Worm (Caenorhabditis elegans) whole organism, mixed stage, embryonic: Measurements from ENCODE around the gene K02C4.2.
A peak's percentile ranks its signal among the peaks of the same experiment; 100 is the strongest.

Experiments used
- M03D4.4 ChIP-seq: sonication (generic microtip); optimal IDR thresholded peaks from 2 replicates; lab custom pipeline; 2017; ENCODE audit warnings: mild to moderate bottlenecking, missing genetic modification characterization, missing compliant biosample characterization
- bed-3 ChIP-seq: fragments of 200-800 bp; sonication (Bioruptor generic); optimal IDR thresholded peaks from 3 replicates; lab custom pipeline; 2018; ENCODE audit warnings: mild to moderate bottlenecking, missing genetic modification characterization, moderate library complexity, missing compliant biosample characterization
- blmp-1 ChIP-seq: fragments of 150-350 bp; optimal IDR thresholded peaks from 2 replicates; lab custom pipeline; 2014; ENCODE audit warnings: missing biosample characterization, missing genetic modification characterization
- ceh-39 ChIP-seq: fragments of 150-350 bp; optimal IDR thresholded peaks from 2 replicates; lab custom pipeline; 2014; ENCODE audit warnings: missing biosample characterization, missing genetic modification characterization
- ceh-83 ChIP-seq: fragments of 200-800 bp; sonication (Bioruptor generic); optimal IDR thresholded peaks from 2 replicates; lab custom pipeline; 2018; ENCODE audit warnings: mild to moderate bottlenecking, missing genetic modification characterization, missing compliant biosample characterization
- ces-1 ChIP-seq: fragments of 150-350 bp; optimal IDR thresholded peaks from 2 replicates; lab custom pipeline; 2014; ENCODE audit warnings: missing biosample characterization, missing genetic modification reagents, missing genetic modification characterization
- cnd-1 ChIP-seq: fragments of 200-800 bp; sonication (Bioruptor generic); optimal IDR thresholded peaks from 2 replicates; lab custom pipeline; 2018; ENCODE audit warnings: mild to moderate bottlenecking, missing genetic modification characterization, missing compliant biosample characterization
- drap-1 ChIP-seq: fragments of 200-800 bp; sonication (Bioruptor generic); optimal IDR thresholded peaks from 3 replicates; lab custom pipeline; 2018; ENCODE audit warnings: mild to moderate bottlenecking, missing genetic modification characterization, missing compliant biosample characterization
- elt-1 ChIP-seq: sonication (generic microtip); optimal IDR thresholded peaks from 2 replicates; lab custom pipeline; 2017; ENCODE audit warnings: missing genetic modification characterization, mild to moderate bottlenecking, missing compliant biosample characterization, antibody characterized with exemption, moderate library complexity, borderline replicate concordance; ENCODE audit not compliant: insufficient read depth
- elt-3 ChIP-seq: fragments of 150-350 bp; optimal IDR thresholded peaks from 2 replicates; lab custom pipeline; 2014; ENCODE audit warnings: missing biosample characterization, missing genetic modification characterization
- flh-1 ChIP-seq: fragments of 200-800 bp; sonication (Bioruptor generic); optimal IDR thresholded peaks from 2 replicates; lab custom pipeline; 2018; ENCODE audit warnings: mild to moderate bottlenecking, missing genetic modification characterization, moderate library complexity, missing compliant biosample characterization
- hlh-1 ChIP-seq: fragments of 150-350 bp; optimal IDR thresholded peaks from 2 replicates; lab custom pipeline; 2014; ENCODE audit warnings: missing biosample characterization, missing genetic modification reagents, missing genetic modification characterization
- lin-13 ChIP-seq: fragments of 150-350 bp; optimal IDR thresholded peaks from 2 replicates; lab custom pipeline; 2014; ENCODE audit warnings: missing biosample characterization, missing genetic modification characterization
- lin-32 ChIP-seq: fragments of 200-800 bp; sonication (Bioruptor generic); optimal IDR thresholded peaks from 2 replicates; lab custom pipeline; 2018; ENCODE audit warnings: mild to moderate bottlenecking, missing genetic modification characterization, missing compliant biosample characterization
- mab-5 ChIP-seq: fragments of 150-350 bp; optimal IDR thresholded peaks from 2 replicates; lab custom pipeline; 2014; ENCODE audit warnings: missing biosample characterization, missing genetic modification characterization
- mep-1 ChIP-seq: fragments of 150-350 bp; optimal IDR thresholded peaks from 2 replicates; lab custom pipeline; 2017; ENCODE audit warnings: missing biosample characterization, missing genetic modification reagents, missing genetic modification characterization, inconsistent platforms
- mls-2 ChIP-seq: sonication (generic microtip); optimal IDR thresholded peaks from 2 replicates; lab custom pipeline; 2016; ENCODE audit warnings: mild to moderate bottlenecking, missing genetic modification characterization, moderate library complexity, missing compliant biosample characterization
- nhr-2 ChIP-seq: fragments of 150-350 bp; optimal IDR thresholded peaks from 2 replicates; lab custom pipeline; 2014; ENCODE audit warnings: missing biosample characterization, missing genetic modification characterization
- nhr-237 ChIP-seq: fragments of 150-350 bp; optimal IDR thresholded peaks from 2 replicates; lab custom pipeline; 2014; ENCODE audit warnings: missing biosample characterization, missing genetic modification characterization
- nhr-28 ChIP-seq: fragments of 150-350 bp; optimal IDR thresholded peaks from 2 replicates; lab custom pipeline; 2014; ENCODE audit warnings: missing biosample characterization, missing genetic modification characterization
- nhr-76 ChIP-seq: sonication (generic microtip); optimal IDR thresholded peaks from 2 replicates; lab custom pipeline; 2017; ENCODE audit warnings: missing biosample characterization, missing genetic modification characterization
- pha-4 ChIP-seq: fragments of 150-350 bp; optimal IDR thresholded peaks from 2 replicates; lab custom pipeline; 2018; ENCODE audit warnings: missing biosample characterization, missing genetic modification reagents, missing genetic modification characterization
- sem-2 ChIP-seq: fragments of 200-800 bp; sonication (Bioruptor generic); optimal IDR thresholded peaks from 2 replicates; lab custom pipeline; 2018; ENCODE audit warnings: mild to moderate bottlenecking, missing genetic modification characterization, missing compliant biosample characterization
- tbx-8 ChIP-seq: fragments of 200-800 bp; sonication (Bioruptor generic); optimal IDR thresholded peaks from 2 replicates; lab custom pipeline; 2018; ENCODE audit warnings: mild to moderate bottlenecking, missing genetic modification characterization, moderate library complexity, missing compliant biosample characterization
- unc-120 ChIP-seq: sonication (generic microtip); optimal IDR thresholded peaks from 2 replicates; lab custom pipeline; 2017; ENCODE audit warnings: missing genetic modification characterization, missing compliant biosample characterization; ENCODE audit not compliant: poor library complexity, severe bottlenecking
- unc-39 ChIP-seq: fragments of 150-350 bp; optimal IDR thresholded peaks from 2 replicates; lab custom pipeline; 2014; ENCODE audit warnings: missing biosample characterization, missing genetic modification characterization
- unc-62 ChIP-seq: fragments of 150-350 bp; optimal IDR thresholded peaks from 2 replicates; lab custom pipeline; 2014; ENCODE audit warnings: missing biosample characterization, missing genetic modification reagents, missing genetic modification characterization
- zip-8 ChIP-seq: fragments of 150-350 bp; optimal IDR thresholded peaks from 2 replicates; lab custom pipeline; 2014; ENCODE audit warnings: missing biosample characterization, missing genetic modification characterization
- ztf-11 ChIP-seq: fragments of 150-350 bp; optimal IDR thresholded peaks from 2 replicates; lab custom pipeline; 2014; ENCODE audit warnings: missing biosample characterization, missing genetic modification characterization

K02C4.2 gene

DNA sequence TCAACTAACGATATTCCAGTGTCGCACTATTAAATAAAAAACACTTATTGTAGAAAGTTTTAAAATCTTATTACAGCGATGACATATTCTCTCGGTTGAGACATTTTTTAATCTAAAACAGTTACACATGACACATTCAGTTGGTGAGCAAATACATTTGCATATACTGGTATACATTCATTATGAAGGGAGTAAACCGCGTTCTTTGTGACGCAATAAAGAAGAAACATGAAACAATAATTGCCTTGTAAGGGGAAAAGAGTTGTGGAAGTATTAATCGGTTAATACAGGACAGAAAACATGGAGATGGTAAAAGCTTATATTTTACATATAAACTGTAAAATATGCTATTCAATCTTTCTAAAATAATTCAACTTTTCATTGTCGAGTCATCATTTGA is 24.2 kb upstream of the K02C4.2 start:
- TF ChIP-seq drap-1 (GFP tag; lab: Kevin White, UChicago) (no peak), zip-8 (tag; lab: Kevin White, UChicago) (peak; percentile 94), nhr-2 (peak; percentile 56)

DNA sequence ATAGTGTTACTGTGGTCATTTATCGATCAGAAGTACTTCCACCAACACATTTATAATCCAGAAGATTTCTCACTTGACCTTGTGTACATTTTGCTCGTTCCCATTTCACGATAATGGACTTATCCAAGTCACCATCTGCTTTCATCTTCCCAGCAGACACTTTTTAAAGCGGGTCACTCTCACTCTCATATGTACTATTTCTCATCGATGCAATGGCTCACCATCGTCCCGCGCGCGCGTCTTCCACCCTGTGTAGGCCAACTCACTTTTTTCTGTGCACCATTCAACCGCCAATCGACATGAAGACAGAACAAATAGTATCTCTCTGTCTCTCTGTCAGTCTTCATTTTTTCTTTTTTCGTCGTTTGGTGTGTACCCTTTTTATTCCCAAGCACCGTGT is 23.4 kb upstream of the K02C4.2 start:
- TF ChIP-seq mls-2 (no peak), unc-62 (no peak), ceh-83 (GFP tag; lab: Kevin White, UChicago) (no peak), ces-1 (GFP tag; lab: Kevin White, UChicago) (peak; percentile 33), M03D4.4 (tag; lab: Kevin White, UChicago) (no peak), bed-3 (GFP tag; lab: Kevin White, UChicago) (no peak), cnd-1 (tag; lab: Kevin White, UChicago) (peak; percentile 51), nhr-76 (tag; lab: Kevin White, UChicago) (no peak)

DNA sequence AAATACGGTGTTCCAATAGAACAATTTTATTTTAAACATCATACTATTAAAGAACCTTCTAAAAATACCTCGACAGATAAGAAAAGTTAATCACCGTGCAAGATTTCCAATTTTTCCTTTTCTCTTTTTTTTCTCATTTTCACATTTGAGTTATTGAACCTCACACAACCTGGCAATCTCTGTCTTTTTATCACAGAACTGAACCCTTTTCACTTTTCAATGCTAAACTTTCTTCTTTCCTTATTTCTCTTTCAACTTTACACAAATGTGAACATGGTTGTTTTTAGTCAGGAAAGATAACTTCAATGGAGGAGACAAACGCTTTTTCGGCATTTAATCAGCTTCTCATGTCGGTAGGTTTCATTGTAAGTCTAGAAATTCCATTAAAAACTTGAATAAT is 22.7 kb upstream of the K02C4.2 start, which contains the start of gene T05H10.4:
TSS of gene T05H10.4 (plus strand) at position 301 of the 400 bp plus-strand sequence.
- no peak for TF ChIP-seq ces-1 (GFP tag; lab: Kevin White, UChicago)
- TF ChIP-seq unc-62: no peak
- TF ChIP-seq lin-13 (tag; lab: Kevin White, UChicago): no peak
- TF ChIP-seq flh-1 (GFP tag; lab: Kevin White, UChicago): no peak
- no peak for TF ChIP-seq mep-1

DNA sequence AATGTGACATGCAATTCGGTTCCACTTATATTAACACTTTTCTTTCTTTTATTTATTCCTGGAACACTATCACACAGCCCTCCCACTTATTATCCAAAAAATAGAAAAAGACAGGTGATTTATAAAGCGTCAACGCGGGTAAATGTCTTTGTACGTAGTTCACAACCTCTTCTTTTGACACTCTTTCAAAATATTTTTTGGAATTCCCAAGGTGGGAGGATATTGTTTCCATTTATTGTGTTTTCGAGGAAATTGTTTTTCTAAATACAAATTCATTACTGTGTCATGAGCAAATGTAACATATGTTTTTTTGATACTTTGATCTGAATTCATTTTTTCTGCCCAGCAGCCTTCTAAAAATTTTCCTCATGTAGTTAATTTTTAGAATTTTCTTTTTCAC is 17.6 kb upstream of the K02C4.2 start:
- TF ChIP-seq blmp-1 (tag; lab: Kevin White, UChicago) (no peak), ces-1 (GFP tag; lab: Kevin White, UChicago) (no peak), nhr-76 (tag; lab: Kevin White, UChicago) (no peak)

DNA sequence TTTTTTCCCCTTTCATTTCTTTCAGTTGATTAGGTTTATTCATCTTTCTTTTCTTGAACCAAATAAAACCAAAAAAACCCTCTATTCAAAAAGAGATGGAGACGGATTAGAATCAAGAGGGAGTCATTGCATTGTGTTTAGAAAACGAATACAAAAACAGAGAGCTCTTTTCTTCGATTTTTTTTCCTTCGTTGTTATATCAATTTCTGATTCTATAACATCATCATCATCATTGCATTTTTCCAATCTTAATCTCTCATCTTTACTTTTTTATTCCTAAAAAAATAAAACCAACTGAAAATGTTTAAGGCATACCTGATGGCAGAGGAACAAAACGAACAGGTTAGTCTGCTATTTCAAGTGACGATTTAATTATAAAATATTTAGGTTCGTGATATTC is 16.8 kb upstream of the K02C4.2 start, which contains the start of gene T05H10.8:
TSS of gene T05H10.8 (plus strand) at position 301 of the 400 bp plus-strand sequence.
- no peak for TF ChIP-seq blmp-1 (tag; lab: Kevin White, UChicago)
- no peak for TF ChIP-seq ces-1 (GFP tag; lab: Kevin White, UChicago)
- no peak for TF ChIP-seq sem-2 (GFP tag; lab: Kevin White, UChicago)
- TF ChIP-seq nhr-28 (tag; lab: Kevin White, UChicago): no peak
- TF ChIP-seq mab-5 (tag; lab: Kevin White, UChicago): no peak
- no peak for TF ChIP-seq ceh-83 (GFP tag; lab: Kevin White, UChicago)
- TF ChIP-seq lin-13 (tag; lab: Kevin White, UChicago): no peak
- no peak for TF ChIP-seq nhr-237 (tag; lab: Kevin White, UChicago)
- no peak for TF ChIP-seq nhr-2
- TF ChIP-seq pha-4: no peak
- TF ChIP-seq mep-1: no peak
- TF ChIP-seq cnd-1 (tag; lab: Kevin White, UChicago): no peak

DNA sequence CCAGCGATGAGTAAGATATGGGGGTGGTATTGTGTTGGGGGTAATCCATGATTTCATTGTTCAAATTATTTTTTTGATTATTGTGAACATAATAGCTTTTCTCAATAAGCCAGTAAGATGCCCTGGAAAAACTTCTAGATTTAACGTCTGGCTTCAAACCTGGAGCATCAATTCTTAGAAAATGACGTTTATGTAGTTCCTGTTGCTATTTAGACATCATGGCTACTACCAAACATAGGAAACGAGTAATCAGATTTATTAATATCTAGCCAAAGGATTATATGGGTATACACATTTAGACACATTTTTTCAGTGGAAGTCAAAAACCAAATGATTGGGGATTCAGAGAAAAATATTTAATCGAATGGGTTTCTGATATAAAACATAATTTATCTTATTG is 16.0 kb upstream of the K02C4.2 start:
- TF ChIP-seq unc-120 (tag; lab: Kevin White, UChicago) (no peak), unc-39 (tag; lab: Kevin White, UChicago) (no peak), zip-8 (tag; lab: Kevin White, UChicago) (no peak), mab-5 (tag; lab: Kevin White, UChicago) (no peak), blmp-1 (tag; lab: Kevin White, UChicago) (no peak), lin-32 (GFP tag; lab: Kevin White, UChicago) (no peak), ceh-39 (tag; lab: Kevin White, UChicago) (no peak), flh-1 (GFP tag; lab: Kevin White, UChicago) (no peak), M03D4.4 (tag; lab: Kevin White, UChicago) (no peak), ztf-11 (no peak), unc-62 (no peak), hlh-1 (tag; lab: Kevin White, UChicago) (no peak), sem-2 (GFP tag; lab: Kevin White, UChicago) (no peak), elt-1 (tag; lab: Kevin White, UChicago) (no peak), pha-4 (no peak), tbx-8 (GFP tag; lab: Kevin White, UChicago) (no peak), elt-3 (no peak), bed-3 (GFP tag; lab: Kevin White, UChicago) (no peak)
- TF ChIP-seq, all 35 proteins: peak for 0
